Comparison of ENCODE assay signal across 5 fruit fly cellular contexts in the genomic region with DNA sequence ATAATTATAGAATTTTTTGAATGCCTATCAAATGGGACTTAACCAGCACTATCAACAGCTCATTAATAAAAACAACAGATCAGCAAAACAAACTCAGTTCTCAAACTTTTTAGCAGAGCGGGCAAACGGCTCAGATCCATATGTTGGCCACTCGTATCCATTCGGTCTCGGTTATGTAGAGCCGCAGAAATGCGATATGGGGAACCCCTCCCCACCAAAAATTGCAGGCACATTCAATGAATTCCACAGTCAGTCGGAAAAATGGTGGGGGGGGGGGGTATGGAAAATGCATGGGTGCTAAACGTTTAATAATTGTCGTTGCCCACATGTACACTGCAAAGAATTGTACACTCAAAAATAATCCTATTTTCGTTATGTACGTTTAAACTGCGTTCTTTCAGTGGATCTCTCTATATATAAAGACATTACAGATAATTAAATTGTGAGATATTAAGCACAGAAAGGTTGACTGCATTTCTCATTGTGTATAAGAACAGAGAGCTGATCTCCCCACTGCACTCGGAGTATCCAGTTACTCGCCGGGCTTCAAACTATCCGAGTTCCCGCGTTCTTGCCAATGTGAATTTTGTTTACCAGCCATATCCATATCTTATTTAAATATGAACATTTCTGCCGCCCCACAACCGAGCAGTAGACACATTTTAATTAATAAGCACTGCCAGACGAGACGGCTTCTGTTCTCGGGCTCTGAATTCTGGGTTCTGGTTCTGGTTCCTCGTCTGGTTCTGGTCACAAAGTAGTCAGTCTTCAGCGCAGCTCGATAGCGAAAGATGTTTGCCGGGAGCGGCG.
TF ChIP-seq lines count a peak whose summit lies in the region.

A gene (plus strand): TSS at position 760 of the 810 bp plus-strand sequence.

- TF ChIP-seq CTCF in whole organism, embryonic (GFP tag; optimal IDR thresholded peaks at IDR 0.05; lab: Kevin White, UChicago) = no peak

TF ChIP-seq in whole organism, adult, 20 proteins besides CTCF, POLR2A, EP300 and RAD21 (continues in another document):
- TF ChIP-seq toe (GFP tag; optimal IDR thresholded peaks at IDR 0.05; lab: Kevin White, UChicago) (peak; percentile 54), CG12768 (GFP tag; optimal IDR thresholded peaks at IDR 0.05; lab: Kevin White, UChicago) (peak; percentile 84), kay (GFP tag; lab: Kevin White, UChicago; ENCODE audit: borderline replicate concordance) (no peak), CG7045 (GFP tag; optimal IDR thresholded peaks at IDR 0.05; lab: Kevin White, UChicago) (peak; percentile 73), CG1620 (GFP tag; optimal IDR thresholded peaks at IDR 0.05; lab: Kevin White, UChicago) (peak; percentile 62), CG11617 (GFP tag; optimal IDR thresholded peaks at IDR 0.05; lab: Kevin White, UChicago) (peak; percentile 38), cic (GFP tag; optimal IDR thresholded peaks at IDR 0.05; lab: Kevin White, UChicago) (no peak), ovo (GFP tag; optimal IDR thresholded peaks at IDR 0.05; lab: Kevin White, UChicago) (peak; percentile 8), CG14711 (tag; optimal IDR thresholded peaks at IDR 0.05; lab: Kevin White, UChicago) (peak; percentile 46), Clk (GFP tag; optimal IDR thresholded peaks at IDR 0.05; lab: Kevin White, UChicago) (peak; percentile 65), tj (GFP tag; optimal IDR thresholded peaks at IDR 0.05; lab: Kevin White, UChicago) (peak; percentile 94), Hr96 (GFP tag; optimal IDR thresholded peaks at IDR 0.05; lab: Kevin White, UChicago) (peak; percentile 71), cnc (optimal IDR thresholded peaks at IDR 0.05; lab: Kevin White, UChicago) (no peak), CG7101 (tag; optimal IDR thresholded peaks at IDR 0.05; lab: Kevin White, UChicago) (peak; percentile 77), CG33017 (tag; optimal IDR thresholded peaks at IDR 0.05; lab: Kevin White, UChicago) (peak; percentile 40), CG5204 (GFP tag; optimal IDR thresholded peaks at IDR 0.05; lab: Kevin White, UChicago) (peak; percentile 72)

TF ChIP-seq in whole organism, embryonic, 481 proteins besides CTCF, POLR2A, EP300 and RAD21 (continues in another document):
- TF ChIP-seq ci (GFP tag; IDR thresholded peaks at IDR 0.05; lab: Robert Waterston, UW) (0 out of 3 replicates have a peak, but pooled peaks have one; percentile 39), esg (GFP tag; conservative IDR thresholded peaks at IDR 0.05; lab: Robert Waterston, UW) (0 out of 2 replicates have a peak, but pooled peaks have one; percentile 5), sisA (GFP tag; IDR thresholded peaks at IDR 0.05; lab: Robert Waterston, UW) (peak; percentile 8; the same call in 1 of the 2 replicates), Optix (GFP tag; IDR thresholded peaks at IDR 0.05; lab: Robert Waterston, UW) (0 out of 3 replicates have a peak, but pooled peaks have one; percentile 23), CG17328 (GFP tag; IDR thresholded peaks at IDR 0.05; lab: Robert Waterston, UW) (peak; percentile 32; the same call in 1 of the 2 replicates), CG4404 (GFP tag; IDR thresholded peaks at IDR 0.05; lab: Robert Waterston, UW) (0 out of 2 replicates have a peak, but pooled peaks have one; percentile 9), Med (GFP tag; lab: Kevin White, UChicago) (peak; percentile 15), Xrp1 (GFP tag; IDR thresholded peaks at IDR 0.05; lab: Robert Waterston, UW) (0 out of 2 replicates have a peak, but pooled peaks have one; percentile 19), Drgx (GFP tag; IDR thresholded peaks at IDR 0.05; lab: Robert Waterston, UW) (peak; percentile 74), Dbx (GFP tag; IDR thresholded peaks at IDR 0.05; lab: Robert Waterston, UW) (0 out of 3 replicates have a peak, but pooled peaks have one; percentile 32), CG32532 (GFP tag; IDR thresholded peaks at IDR 0.05; lab: Robert Waterston, UW) (peak; percentile 34; the same call in 1 of the 2 replicates), al (GFP tag; IDR thresholded peaks at IDR 0.05; lab: Robert Waterston, UW) (0 out of 2 replicates have a peak, but pooled peaks have one; percentile 18), CG16813 (GFP tag; IDR thresholded peaks at IDR 0.05; lab: Robert Waterston, UW; ENCODE audit: partially characterized antibody) (no peak)

TF ChIP-seq in whole organism, prepupa, 60 proteins besides CTCF, POLR2A, EP300 and RAD21 (continues in another document):
- no peak for TF ChIP-seq CG4318 (GFP tag; optimal IDR thresholded peaks at IDR 0.05; lab: Kevin White, UChicago)
- peak; percentile 69 for TF ChIP-seq CG3919 (GFP tag; optimal IDR thresholded peaks at IDR 0.05; lab: Kevin White, UChicago)
- TF ChIP-seq dac (GFP tag; optimal IDR thresholded peaks at IDR 0.05; lab: Kevin White, UChicago) = peak; percentile 7
- TF ChIP-seq Hr38 (GFP tag; optimal IDR thresholded peaks at IDR 0.05; lab: Kevin White, UChicago) = no peak
- TF ChIP-seq CG6854 (GFP tag; optimal IDR thresholded peaks at IDR 0.05; lab: Kevin White, UChicago) = no peak
- peak in 1 of 2 experiments; percentile 73 for TF ChIP-seq ss (GFP tag; optimal IDR thresholded peaks at IDR 0.05; lab: Kevin White, UChicago)
- peak; percentile 57 for TF ChIP-seq CG9139 (GFP tag; optimal IDR thresholded peaks at IDR 0.05; lab: Kevin White, UChicago)
- TF ChIP-seq Ets96B (tag; optimal IDR thresholded peaks at IDR 0.05; lab: Kevin White, UChicago) = peak; percentile 66
- peak; percentile 68 for TF ChIP-seq spab (GFP tag; optimal IDR thresholded peaks at IDR 0.05; lab: Kevin White, UChicago)
- TF ChIP-seq CG6163 (GFP tag; IDR thresholded peaks at IDR 0.05; lab: Robert Waterston, UW) = peak; percentile 87
- TF ChIP-seq svp (GFP tag; lab: Kevin White, UChicago) = no peak
- peak; percentile 51 for TF ChIP-seq dsx (GFP tag; optimal IDR thresholded peaks at IDR 0.05; lab: Kevin White, UChicago; ENCODE audit: poor library complexity, severe bottlenecking)
- TF ChIP-seq CG1621 (tag; optimal IDR thresholded peaks at IDR 0.05; lab: Kevin White, UChicago) = peak; percentile 51
- peak; percentile 38 for TF ChIP-seq CG11762 (GFP tag; optimal IDR thresholded peaks at IDR 0.05; lab: Kevin White, UChicago; ENCODE audit: insufficient read depth)
- TF ChIP-seq vri (GFP tag; optimal IDR thresholded peaks at IDR 0.05; lab: Kevin White, UChicago) = no peak
- TF ChIP-seq Sox14 (GFP tag; optimal IDR thresholded peaks at IDR 0.05; lab: Kevin White, UChicago) = peak; percentile 52
- TF ChIP-seq CG31627 (GFP tag; optimal IDR thresholded peaks at IDR 0.05; lab: Kevin White, UChicago) = peak; percentile 26

TF ChIP-seq in whole organism, pupa, 21 proteins besides CTCF, POLR2A, EP300 and RAD21 (continues in another document):
- TF ChIP-seq gl (tag; optimal IDR thresholded peaks at IDR 0.05; lab: Kevin White, UChicago) = peak; percentile 35
- TF ChIP-seq Pif1A (GFP tag; optimal IDR thresholded peaks at IDR 0.05; lab: Kevin White, UChicago) = peak; percentile 10
- peak; percentile 82 for TF ChIP-seq Ets98B (GFP tag; IDR thresholded peaks at IDR 0.05; lab: Robert Waterston, UW)
- TF ChIP-seq fd96Ca (GFP tag; IDR thresholded peaks at IDR 0.05; lab: Robert Waterston, UW) = peak; percentile 74; the same call in 2 of the 3 replicates
- TF ChIP-seq CG15710 (tag; optimal IDR thresholded peaks at IDR 0.05; lab: Kevin White, UChicago) = peak; percentile 75
- TF ChIP-seq CG4496 (GFP tag; IDR thresholded peaks at IDR 0.05; lab: Robert Waterston, UW) = peak; percentile 90
- peak; percentile 3 for TF ChIP-seq D1 (tag; optimal IDR thresholded peaks at IDR 0.05; lab: Kevin White, UChicago)
- no peak for TF ChIP-seq EcR (GFP tag; optimal IDR thresholded peaks at IDR 0.05; lab: Kevin White, UChicago)
- TF ChIP-seq CG13204 (GFP tag; optimal IDR thresholded peaks at IDR 0.05; lab: Kevin White, UChicago) = peak; percentile 30
- peak; percentile 61 for TF ChIP-seq CG9948 (tag; optimal IDR thresholded peaks at IDR 0.05; lab: Kevin White, UChicago)
- TF ChIP-seq Pif1B (GFP tag; optimal IDR thresholded peaks at IDR 0.05; lab: Kevin White, UChicago) = peak; percentile 50
- TF ChIP-seq CG8159 (tag; optimal IDR thresholded peaks at IDR 0.05; lab: Kevin White, UChicago) = peak; percentile 78
- TF ChIP-seq CG34367 (tag; optimal IDR thresholded peaks at IDR 0.05; lab: Kevin White, UChicago) = peak; percentile 58
- peak; percentile 56; the same call in 1 of the 2 replicates for TF ChIP-seq CG12605 (GFP tag; IDR thresholded peaks at IDR 0.05; lab: Robert Waterston, UW)
- TF ChIP-seq CG17806 (tag; optimal IDR thresholded peaks at IDR 0.05; lab: Kevin White, UChicago) = peak; percentile 74
- no peak for TF ChIP-seq CG10348 (GFP tag; IDR thresholded peaks at IDR 0.05; lab: Robert Waterston, UW)
- TF ChIP-seq CG32121 (GFP tag; IDR thresholded peaks at IDR 0.05; lab: Robert Waterston, UW) = peak; percentile 78
- TF ChIP-seq CG14655 (GFP tag; optimal IDR thresholded peaks at IDR 0.05; lab: Kevin White, UChicago) = peak; percentile 67

TF ChIP-seq in whole organism, wandering third instar larva, 38 proteins besides CTCF, POLR2A, EP300 and RAD21:
- no peak for TF ChIP-seq Sp1 (GFP tag; optimal IDR thresholded peaks at IDR 0.05; lab: Kevin White, UChicago)
- peak in 1 of 2 experiments; percentile 1 for TF ChIP-seq foxo (GFP tag; optimal IDR thresholded peaks at IDR 0.05; lab: Kevin White, UChicago)
- no peak for TF ChIP-seq brk (GFP tag; optimal IDR thresholded peaks at IDR 0.05; lab: Kevin White, UChicago)
- no peak for TF ChIP-seq dmrt93B (GFP tag; optimal IDR thresholded peaks at IDR 0.05; lab: Kevin White, UChicago)
- peak; percentile 39 for TF ChIP-seq HLH106 (tag; optimal IDR thresholded peaks at IDR 0.05; lab: Kevin White, UChicago)
- TF ChIP-seq OdsH (GFP tag; optimal IDR thresholded peaks at IDR 0.05; lab: Kevin White, UChicago) = no peak
- TF ChIP-seq GATAd (GFP tag; optimal IDR thresholded peaks at IDR 0.05; lab: Kevin White, UChicago) = no peak
- TF ChIP-seq Rel (GFP tag; optimal IDR thresholded peaks at IDR 0.05; lab: Kevin White, UChicago) = no peak
- peak; percentile 11 for TF ChIP-seq Rel (tag; optimal IDR thresholded peaks at IDR 0.05; lab: Kevin White, UChicago)
- no peak for TF ChIP-seq tai (GFP tag; optimal IDR thresholded peaks at IDR 0.05; lab: Kevin White, UChicago)
- TF ChIP-seq Mio (GFP tag; optimal IDR thresholded peaks at IDR 0.05; lab: Kevin White, UChicago) = no peak
- TF ChIP-seq rgr (GFP tag; optimal IDR thresholded peaks at IDR 0.05; lab: Kevin White, UChicago) = peak; percentile 30
- TF ChIP-seq ey (GFP tag; optimal IDR thresholded peaks at IDR 0.05; lab: Kevin White, UChicago) = peak; percentile 26
- no peak for TF ChIP-seq Abd-B (GFP tag; optimal IDR thresholded peaks at IDR 0.05; lab: Kevin White, UChicago)
- no peak for TF ChIP-seq Hr83 (GFP tag; optimal IDR thresholded peaks at IDR 0.05; lab: Kevin White, UChicago; ENCODE audit: poor library complexity, severe bottlenecking)
- no peak for TF ChIP-seq CrebA (GFP tag; optimal IDR thresholded peaks at IDR 0.05; lab: Kevin White, UChicago; ENCODE audit: borderline replicate concordance)
- TF ChIP-seq usp (GFP tag; optimal IDR thresholded peaks at IDR 0.05; lab: Kevin White, UChicago) = no peak
- TF ChIP-seq h (GFP tag; optimal IDR thresholded peaks at IDR 0.05; lab: Kevin White, UChicago) = peak; percentile 57
